Worm (Caenorhabditis elegans) whole organism, L2 larva: ENCODE data around the gene C08B6.6.

Experiments
- F13H6.1 ChIP-seq: sonication (generic microtip); optimal IDR thresholded peaks from 2 replicates; lab custom pipeline; 2016; ENCODE audit warnings: missing genetic modification characterization, missing compliant biosample characterization
- alr-1 ChIP-seq: fragments of 150-350 bp; optimal IDR thresholded peaks from 2 replicates; lab custom pipeline; 2014; ENCODE audit warnings: missing biosample characterization, missing genetic modification characterization
- lin-13 ChIP-seq: fragments of 150-350 bp; optimal IDR thresholded peaks from 2 replicates; lab custom pipeline; 2014; ENCODE audit warnings: missing biosample characterization, missing genetic modification reagents, missing genetic modification characterization
- nhr-10 ChIP-seq: sonication (generic microtip); optimal IDR thresholded peaks from 2 replicates; lab custom pipeline; 2017; ENCODE audit warnings: missing biosample characterization, missing genetic modification characterization
- unc-62 ChIP-seq: fragments of 150-350 bp; optimal IDR thresholded peaks from 2 replicates; lab custom pipeline; 2014; ENCODE audit warnings: missing biosample characterization, missing genetic modification reagents, missing genetic modification characterization

DNA sequence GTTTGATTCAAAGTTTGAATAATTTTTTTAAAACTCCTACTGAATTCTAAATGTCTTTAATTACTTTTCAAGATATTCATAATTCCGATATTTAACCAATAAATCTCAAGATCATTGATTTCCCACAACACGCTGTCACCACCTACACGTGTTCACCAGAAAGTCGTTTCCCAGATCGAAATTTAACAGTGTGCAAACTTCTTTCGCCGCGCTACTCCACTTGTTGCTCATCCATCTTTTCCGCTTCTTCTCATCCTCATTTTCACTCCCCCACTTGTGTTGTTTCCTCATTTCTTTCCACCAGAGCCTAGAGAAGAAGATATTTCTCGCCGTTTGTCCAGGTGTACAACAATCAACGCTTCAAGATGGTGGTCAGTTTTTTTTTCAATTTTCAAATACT is 22.2 kb downstream of the C08B6.6 start, which contains the start of gene C51E3.9:
- TF ChIP-seq lin-13 = no peak
- no peak for TF ChIP-seq unc-62
- no peak for TF ChIP-seq alr-1 (tag; lab: Kevin White, UChicago)
- TF ChIP-seq nhr-10 (tag; lab: Kevin White, UChicago) = no peak
- TF ChIP-seq F13H6.1 (tag; lab: Kevin White, UChicago) = no peak
